Fruit fly (Drosophila melanogaster) whole organism, larva: ENCODE results near the gene CG11555.

Experiments
- noc ChIP-seq: fragments of 200-800 bp; sonication (Bioruptor generic); optimal IDR thresholded peaks from 3 replicates; lab custom pipeline; 2019; ENCODE audit warnings: missing biosample characterization, mild to moderate bottlenecking, missing genetic modification characterization, moderate library complexity

The CG11555 gene

dm6 chr2L:292301-292700 is 18.7 kb downstream of the CG11555 start, which contains the start of gene CG11562:
Gene CG11562, plus strand, starts transcription at chr2L:292419.
- no peak for TF ChIP-seq noc

DNA sequence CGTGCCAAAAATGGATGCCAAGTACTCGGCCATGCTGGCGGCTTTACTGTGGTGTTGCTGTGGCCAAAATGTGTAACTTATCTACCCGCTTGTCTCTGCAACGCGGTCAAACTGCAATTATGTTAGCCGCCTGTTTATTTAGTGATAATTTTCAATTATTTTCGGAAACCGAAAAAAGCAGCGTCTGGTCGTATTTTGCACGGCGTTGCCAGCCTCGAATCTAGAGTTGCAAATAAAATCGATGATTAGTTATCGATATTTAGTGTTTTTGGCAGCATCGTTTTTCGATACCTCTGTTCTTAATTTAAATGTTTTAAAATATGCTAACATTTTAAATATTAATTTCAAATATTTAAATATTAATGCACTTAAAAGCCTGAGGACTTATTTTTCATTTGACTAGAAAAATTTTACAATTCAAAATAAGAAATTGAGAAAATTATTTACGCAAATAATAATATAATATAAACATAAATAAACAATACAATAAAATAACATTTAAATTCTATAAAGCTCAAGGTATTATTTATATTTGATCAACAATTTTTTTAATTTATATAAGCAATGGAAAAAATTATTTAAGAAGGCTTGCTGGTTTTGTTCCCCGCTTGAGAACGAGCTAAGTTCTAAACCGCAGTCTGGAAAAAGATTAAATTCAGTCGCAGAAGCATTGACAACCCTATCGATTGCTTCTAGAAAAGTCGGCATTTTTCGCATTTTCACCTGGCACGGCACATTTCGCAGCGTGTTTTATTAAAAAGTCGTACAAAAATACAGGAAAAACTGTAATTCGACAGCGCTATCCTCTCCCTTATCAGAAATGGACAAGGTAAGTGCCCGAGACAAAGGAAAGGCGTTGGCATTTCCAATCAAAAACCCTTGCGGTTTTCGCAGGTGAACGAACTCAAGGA is 21.1 kb downstream of the CG11555 start, which contains the start of the genes U2af38 and Stip1:
Gene U2af38 (minus strand): TSS at position 230 of the 911 bp plus-strand sequence.
Gene Stip1 (plus strand): TSS at position 671 of the 911 bp plus-strand sequence.
- TF ChIP-seq noc, result no peak

DNA sequence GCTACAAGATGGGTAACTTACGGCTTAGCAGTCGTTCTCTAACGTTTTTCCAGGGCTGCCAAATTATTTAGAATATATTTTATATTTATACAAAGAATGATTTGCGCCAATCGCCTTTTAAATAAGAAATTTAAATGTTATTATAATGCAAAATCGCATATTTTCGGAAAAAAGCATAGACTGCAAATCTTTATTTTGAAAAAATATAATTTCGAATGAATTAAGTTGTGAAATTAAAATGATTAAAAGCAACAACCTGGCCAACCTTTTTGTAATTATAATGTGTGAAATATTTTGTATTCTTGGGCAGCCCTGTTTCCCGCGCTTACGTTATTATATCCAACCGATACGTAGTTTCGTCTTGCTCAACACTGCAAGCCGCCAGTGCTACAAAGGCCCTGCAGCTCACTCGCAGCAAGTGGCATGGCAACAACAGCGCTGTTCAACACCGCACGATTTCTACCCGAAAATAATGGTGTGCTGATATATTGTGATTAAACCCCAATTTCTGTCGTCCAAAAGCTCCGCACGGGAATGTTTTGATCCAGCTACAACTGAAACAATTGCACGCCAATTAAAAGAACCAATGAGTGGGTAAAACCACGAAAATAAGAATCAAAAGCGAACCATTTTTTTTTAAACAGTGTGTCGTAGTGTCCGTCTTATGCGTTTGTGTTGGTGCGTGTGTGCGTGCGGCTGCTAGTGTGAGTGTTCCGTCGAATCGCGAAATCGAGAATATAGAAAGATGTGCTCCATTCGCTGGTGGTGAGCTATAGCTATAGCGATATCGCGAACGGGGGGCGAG is 24.0 kb downstream of the CG11555 start, which contains the start of gene Pi3K21B:
Gene Pi3K21B (plus strand): TSS at position 401 of the 805 bp plus-strand sequence.
- peak; percentile 90 for TF ChIP-seq noc

dm6 chr2L:298285-298644 is 24.6 kb downstream of the CG11555 start:
- TF ChIP-seq noc, result no peak

dm6 chr2L:299038-299437 is 25.4 kb downstream of the CG11555 start:
- no peak for TF ChIP-seq noc

DNA sequence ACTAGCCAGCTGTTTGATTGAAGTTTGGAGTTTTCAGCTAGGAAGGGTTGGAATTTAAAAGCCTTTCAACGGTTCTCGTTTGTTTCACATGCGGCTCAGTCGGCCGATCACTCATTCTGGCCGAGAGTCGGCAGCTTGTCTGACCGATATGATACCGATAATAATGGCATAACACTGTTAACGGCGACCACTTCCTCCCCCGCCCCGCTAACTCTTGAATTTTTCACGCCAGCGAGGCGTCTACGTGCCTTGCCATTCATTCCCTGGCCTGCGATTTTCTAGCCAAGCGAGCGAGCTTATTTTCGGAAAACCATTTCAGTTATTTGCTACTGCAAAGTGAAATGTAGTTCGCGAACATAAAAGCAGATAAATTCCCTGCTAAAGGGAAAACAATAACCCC is 26.4 kb downstream of the CG11555 start:
- TF ChIP-seq noc, result no peak

- TF ChIP-seq noc, result peak; percentile 66
Measured at dm6 chr2L:300877-301706, 27.5 kb downstream of the CG11555 start.

DNA sequence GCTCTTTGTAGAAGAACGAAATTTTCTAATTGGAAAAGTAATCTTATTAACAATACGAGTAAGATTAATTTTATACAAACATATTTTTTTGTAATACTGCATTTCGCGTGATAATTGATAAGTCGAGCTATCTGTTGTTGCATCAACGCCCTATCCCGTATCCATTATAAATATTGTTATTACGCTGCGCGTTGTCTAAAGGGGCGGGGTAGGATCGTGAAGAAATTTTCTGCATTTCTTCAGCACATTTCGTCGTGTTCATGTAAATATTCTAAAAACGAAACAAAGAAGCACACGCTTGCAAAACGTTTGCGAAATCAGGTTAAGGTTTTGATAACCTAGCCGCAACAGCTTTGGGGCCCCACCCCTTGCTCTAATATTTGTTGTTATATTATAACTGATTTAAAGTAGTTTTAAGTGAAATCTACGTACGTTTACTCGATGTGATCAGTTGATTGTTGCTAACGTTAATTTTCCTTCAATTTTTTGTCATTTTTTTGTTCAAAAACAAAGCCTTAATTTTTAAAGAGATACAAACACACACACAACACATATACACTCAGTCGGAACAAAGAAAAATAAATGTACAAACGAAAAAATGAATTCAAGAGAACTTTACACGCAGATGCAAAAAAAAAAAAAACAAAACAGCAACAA is 29.8 kb downstream of the CG11555 start:
- no peak for TF ChIP-seq noc

dm6 chr2L:305198-305597 is 31.6 kb downstream of the CG11555 start:
- TF ChIP-seq noc, result no peak

DNA sequence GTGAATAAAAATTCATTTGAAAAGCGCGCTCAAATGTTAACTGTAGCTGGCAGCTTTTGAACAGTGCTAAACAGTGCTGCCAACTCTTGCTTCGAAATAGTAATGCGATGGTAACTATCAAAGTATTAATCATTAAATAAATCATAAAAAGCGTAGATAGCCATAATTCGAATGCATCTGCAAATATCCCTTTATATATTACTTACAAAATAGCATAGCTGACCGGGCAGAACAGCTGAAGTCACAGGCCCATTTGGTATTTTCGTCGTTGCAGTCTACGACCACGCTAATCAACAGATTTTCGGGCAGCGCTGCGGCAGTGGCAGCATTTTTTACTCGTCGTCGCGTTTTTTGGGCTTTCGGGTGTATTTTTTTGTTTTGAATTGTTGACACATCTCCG is 32.0 kb downstream of the CG11555 start, which contains the start of gene Plc21C:
Gene Plc21C (plus strand): TSS at position 290 of the 400 bp plus-strand sequence.
- TF ChIP-seq noc, result peak; percentile 24

dm6 chr2L:306188-306927 is 32.7 kb downstream of the CG11555 start:
- no peak for TF ChIP-seq noc

dm6 chr2L:307129-307528 is 33.5 kb downstream of the CG11555 start:
- no peak for TF ChIP-seq noc

DNA sequence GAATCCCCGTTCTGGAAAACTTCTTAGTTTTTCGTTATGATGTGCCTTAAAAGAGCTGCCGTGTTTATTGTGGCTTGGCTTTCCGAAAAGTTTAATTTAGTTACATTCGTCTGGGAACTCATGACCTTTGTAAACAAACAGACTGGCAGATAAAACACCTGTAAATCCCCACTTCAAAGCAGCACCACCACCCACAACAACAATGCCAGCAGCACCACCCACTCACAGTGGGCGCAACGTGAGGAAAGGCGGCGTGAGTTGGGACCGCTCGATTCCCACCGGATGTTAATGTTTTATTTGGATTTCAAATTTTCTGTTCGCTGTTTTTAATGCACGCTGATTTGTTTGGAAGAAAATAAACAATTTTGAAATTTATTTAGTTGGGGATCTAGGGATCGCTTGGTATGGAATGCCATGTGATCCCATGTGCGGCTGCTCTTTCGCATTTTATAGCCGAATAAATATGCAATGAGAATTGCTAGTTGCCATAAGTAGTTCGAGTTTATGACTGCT is 34.6 kb downstream of the CG11555 start:
- no peak for TF ChIP-seq noc

- TF ChIP-seq noc, result peak; percentile 10
Measured at dm6 chr2L:309177-309576, 35.5 kb downstream of the CG11555 start.
